Fruit fly (Drosophila melanogaster): ENCODE results near the gene Atg1.
A peak's percentile ranks its signal among the peaks of the same experiment; 100 is the strongest.

Atg1 gene

dm6 chr3L:12831290-12831952, 26.5 kb upstream of the Atg1 start:
- TF ChIP-seq CG14655 (GFP tag; optimal IDR thresholded peaks at IDR 0.05) = no peak
- peak; percentile 60 for TF ChIP-seq Pif1A (GFP tag; optimal IDR thresholded peaks at IDR 0.05)
- no peak for TF ChIP-seq fd96Ca (GFP tag; IDR thresholded peaks at IDR 0.05)
- peak; percentile 76 for TF ChIP-seq CG8159 (tag; optimal IDR thresholded peaks at IDR 0.05)
- TF ChIP-seq Pif1B (GFP tag; optimal IDR thresholded peaks at IDR 0.05) = peak; percentile 53
- peak; percentile 65 for TF ChIP-seq CG12605 (GFP tag; IDR thresholded peaks at IDR 0.05)
- TF ChIP-seq CG34367 (tag; optimal IDR thresholded peaks at IDR 0.05) = peak; percentile 71
- peak; percentile 74 for TF ChIP-seq CG8301 (tag; optimal IDR thresholded peaks at IDR 0.05)
- peak; percentile 73 for TF ChIP-seq CG15710 (tag; optimal IDR thresholded peaks at IDR 0.05)
- peak; percentile 78 for TF ChIP-seq CG17806 (tag; optimal IDR thresholded peaks at IDR 0.05)
- TF ChIP-seq Snoo (tag; optimal IDR thresholded peaks at IDR 0.05) = peak; percentile 19
- peak; percentile 61; the same call in 1 of the 2 replicates for TF ChIP-seq CG32121 (GFP tag; IDR thresholded peaks at IDR 0.05)
- TF ChIP-seq CG9948 (tag; optimal IDR thresholded peaks at IDR 0.05) = peak; percentile 76
- no peak; the same call in 1 of the 3 replicates for TF ChIP-seq CG4496 (GFP tag; IDR thresholded peaks at IDR 0.05)

- TF ChIP-seq Pif1B (GFP tag; optimal IDR thresholded peaks at IDR 0.05) (no peak), CG4496 (GFP tag; IDR thresholded peaks at IDR 0.05) (no peak), CG13204 (GFP tag; optimal IDR thresholded peaks at IDR 0.05) (no peak), CG34367 (tag; optimal IDR thresholded peaks at IDR 0.05) (no peak), rn (GFP tag; IDR thresholded peaks at IDR 0.05) (no peak), CG8159 (tag; optimal IDR thresholded peaks at IDR 0.05) (no peak), CG10348 (GFP tag; IDR thresholded peaks at IDR 0.05) (no peak), EcR (GFP tag; optimal IDR thresholded peaks at IDR 0.05) (no peak), Snoo (tag; optimal IDR thresholded peaks at IDR 0.05) (no peak), CG12605 (GFP tag; IDR thresholded peaks at IDR 0.05) (no peak), D1 (tag; optimal IDR thresholded peaks at IDR 0.05) (no peak)
These were observed 25.5 kb upstream of the Atg1 start for dm6 chr3L:12830416-12830815.

DNA sequence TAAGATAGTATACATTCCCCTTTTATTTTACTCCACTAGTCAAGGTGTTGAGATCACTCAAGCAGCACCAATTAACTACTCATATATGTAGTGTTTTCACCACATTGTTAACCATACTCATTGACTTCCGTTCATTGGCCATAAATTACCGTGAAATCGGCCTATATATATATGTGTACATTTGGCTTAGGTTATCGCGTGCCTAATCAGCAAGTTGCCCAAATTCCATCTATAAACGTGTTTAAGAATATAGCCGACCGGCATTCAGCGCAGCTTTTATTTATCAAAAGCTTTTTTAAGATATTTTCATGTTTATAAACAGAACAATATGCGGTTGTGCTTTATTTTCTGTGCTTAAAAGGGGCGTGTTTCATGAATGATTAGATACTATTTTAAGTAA, 23.6 kb upstream of the Atg1 start:
- TF ChIP-seq CG9948 (tag; optimal IDR thresholded peaks at IDR 0.05) = no peak
- TF ChIP-seq Pif1B (GFP tag; optimal IDR thresholded peaks at IDR 0.05) = no peak
- no peak for TF ChIP-seq Snoo (tag; optimal IDR thresholded peaks at IDR 0.05)
- no peak for TF ChIP-seq CG34367 (tag; optimal IDR thresholded peaks at IDR 0.05)
- no peak for TF ChIP-seq EcR (GFP tag; optimal IDR thresholded peaks at IDR 0.05)
- no peak for TF ChIP-seq CG13204 (GFP tag; optimal IDR thresholded peaks at IDR 0.05)
- no peak for TF ChIP-seq CG10348 (GFP tag; IDR thresholded peaks at IDR 0.05)
- TF ChIP-seq CG8301 (tag; optimal IDR thresholded peaks at IDR 0.05) = no peak
- no peak for TF ChIP-seq Ets98B (GFP tag; IDR thresholded peaks at IDR 0.05)
- TF ChIP-seq CG4496 (GFP tag; IDR thresholded peaks at IDR 0.05) = no peak
- no peak for TF ChIP-seq CG17806 (tag; optimal IDR thresholded peaks at IDR 0.05)
- no peak for TF ChIP-seq D1 (tag; optimal IDR thresholded peaks at IDR 0.05)
- TF ChIP-seq gl (tag; optimal IDR thresholded peaks at IDR 0.05) = no peak
- TF ChIP-seq rn (GFP tag; IDR thresholded peaks at IDR 0.05) = no peak
- no peak for TF ChIP-seq CG8159 (tag; optimal IDR thresholded peaks at IDR 0.05)
- no peak for TF ChIP-seq CG15710 (tag; optimal IDR thresholded peaks at IDR 0.05)
- TF ChIP-seq CG12605 (GFP tag; IDR thresholded peaks at IDR 0.05) = no peak
- TF ChIP-seq CG14655 (GFP tag; optimal IDR thresholded peaks at IDR 0.05) = no peak
- no peak for TF ChIP-seq Pif1A (GFP tag; optimal IDR thresholded peaks at IDR 0.05)

DNA sequence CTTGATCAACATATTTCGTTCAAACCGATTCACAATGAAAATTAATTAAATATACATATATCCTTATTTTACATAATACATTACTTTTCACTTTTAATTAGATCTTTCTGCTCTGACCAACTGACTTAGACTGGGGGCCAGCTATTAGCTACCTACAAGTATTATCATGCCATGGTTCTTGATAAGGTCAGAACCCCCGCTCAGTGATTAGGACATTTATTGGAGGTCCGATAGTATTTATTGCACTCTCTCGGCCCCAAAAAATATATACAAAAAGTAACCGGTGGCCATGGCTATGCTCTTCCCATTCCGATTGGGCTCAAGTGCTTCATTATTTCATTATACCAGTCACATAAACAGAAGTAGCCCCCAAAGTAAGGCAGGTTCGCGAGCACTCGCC, 22.8 kb upstream of the Atg1 start:
- TF ChIP-seq CG34367 (tag; optimal IDR thresholded peaks at IDR 0.05) (no peak), Ets98B (GFP tag; IDR thresholded peaks at IDR 0.05) (no peak), CG8301 (tag; optimal IDR thresholded peaks at IDR 0.05) (no peak), CG32121 (GFP tag; IDR thresholded peaks at IDR 0.05) (no peak), CG4496 (GFP tag; IDR thresholded peaks at IDR 0.05) (no peak), CG9948 (tag; optimal IDR thresholded peaks at IDR 0.05) (no peak), CG10348 (GFP tag; IDR thresholded peaks at IDR 0.05) (no peak), Pif1B (GFP tag; optimal IDR thresholded peaks at IDR 0.05) (no peak), D1 (tag; optimal IDR thresholded peaks at IDR 0.05) (no peak), CG8159 (tag; optimal IDR thresholded peaks at IDR 0.05) (no peak), EcR (GFP tag; optimal IDR thresholded peaks at IDR 0.05) (no peak), CG17806 (tag; optimal IDR thresholded peaks at IDR 0.05) (no peak), CG12605 (GFP tag; IDR thresholded peaks at IDR 0.05) (no peak), CG15710 (tag; optimal IDR thresholded peaks at IDR 0.05) (no peak), rn (GFP tag; IDR thresholded peaks at IDR 0.05) (no peak), fd96Ca (GFP tag; IDR thresholded peaks at IDR 0.05) (no peak)

DNA sequence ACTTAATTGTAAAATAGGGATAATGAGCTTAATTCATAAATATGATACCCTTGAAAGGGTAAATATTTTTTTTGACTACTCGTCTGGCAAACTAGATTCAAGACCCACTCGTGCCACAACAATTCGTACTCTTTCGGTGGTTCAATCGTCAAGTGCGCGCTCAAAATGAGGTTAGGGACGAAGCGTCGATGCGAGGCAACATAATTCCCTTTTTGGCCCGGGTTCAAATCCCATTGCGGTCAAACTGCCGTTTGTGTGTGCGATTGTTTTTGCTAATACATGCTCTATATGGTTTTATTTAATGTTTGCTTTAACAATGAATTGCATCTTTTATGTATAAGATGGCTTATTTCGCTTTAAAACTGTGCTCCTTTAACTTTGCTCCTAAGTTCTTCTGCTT, 10.8 kb upstream of the Atg1 start:
- TF ChIP-seq CG32121 (GFP tag; IDR thresholded peaks at IDR 0.05) = no peak
- no peak for TF ChIP-seq EcR (GFP tag; optimal IDR thresholded peaks at IDR 0.05)
- no peak for TF ChIP-seq CG17806 (tag; optimal IDR thresholded peaks at IDR 0.05)
- no peak for TF ChIP-seq CG4496 (GFP tag; IDR thresholded peaks at IDR 0.05)
- no peak for TF ChIP-seq Snoo (tag; optimal IDR thresholded peaks at IDR 0.05)
- TF ChIP-seq CG34367 (tag; optimal IDR thresholded peaks at IDR 0.05) = no peak
- no peak for TF ChIP-seq gl (tag; optimal IDR thresholded peaks at IDR 0.05)
- TF ChIP-seq Ets98B (GFP tag; IDR thresholded peaks at IDR 0.05) = no peak
- no peak for TF ChIP-seq rn (GFP tag; IDR thresholded peaks at IDR 0.05)
- TF ChIP-seq Pif1B (GFP tag; optimal IDR thresholded peaks at IDR 0.05) = no peak
- TF ChIP-seq CG8301 (tag; optimal IDR thresholded peaks at IDR 0.05) = no peak

- TF ChIP-seq CG4496 (GFP tag; IDR thresholded peaks at IDR 0.05) (no peak), CG32121 (GFP tag; IDR thresholded peaks at IDR 0.05) (no peak), CG8159 (tag; optimal IDR thresholded peaks at IDR 0.05) (no peak), Snoo (tag; optimal IDR thresholded peaks at IDR 0.05) (no peak), CG8301 (tag; optimal IDR thresholded peaks at IDR 0.05) (no peak)
These were observed 9.9 kb upstream of the Atg1 start for dm6 chr3L:12814806-12815205.
